Fruit fly (Drosophila melanogaster) whole organism, prepupa: ENCODE measurements around the gene Or71a.
A peak's percentile ranks its signal among the peaks of the same experiment; 100 is the strongest.

Experiments
- Blimp-1 ChIP-seq: fragments of 200-800 bp; sonication (Bioruptor generic); optimal IDR thresholded peaks from 3 replicates; lab custom pipeline; 2017; ENCODE audit warnings: missing biosample characterization, missing genetic modification characterization, mild to moderate bottlenecking, moderate library complexity, missing genetic modification reagents
- CG10631 ChIP-seq: fragments of 200-800 bp; sonication (Bioruptor generic); optimal IDR thresholded peaks from 2 replicates; lab custom pipeline; 2016; ENCODE audit warnings: missing biosample characterization, missing genetic modification characterization
- CG10669 ChIP-seq: fragments of 200-800 bp; sonication (Bioruptor generic); optimal IDR thresholded peaks from 3 replicates; lab custom pipeline; 2018; ENCODE audit warnings: missing biosample characterization, mild to moderate bottlenecking, missing genetic modification characterization, moderate library complexity
- CG11762 ChIP-seq: fragments of 200-800 bp; sonication (Bioruptor generic); optimal IDR thresholded peaks from 3 replicates; lab custom pipeline; 2016; ENCODE audit warnings: missing biosample characterization, missing genetic modification characterization; ENCODE audit not compliant: insufficient read depth
- CG11902 ChIP-seq: fragments of 200-800 bp; sonication (Bioruptor generic); optimal IDR thresholded peaks from 3 replicates; lab custom pipeline; 2016; ENCODE audit warnings: missing biosample characterization, missing genetic modification characterization
- CG1621 ChIP-seq: fragments of 200-800 bp; sonication (Bioruptor generic); optimal IDR thresholded peaks from 3 replicates; lab custom pipeline; 2018; ENCODE audit warnings: missing biosample characterization, mild to moderate bottlenecking, missing genetic modification characterization
- CG3032 ChIP-seq: fragments of 200-800 bp; optimal IDR thresholded peaks from 2 replicates; lab custom pipeline; 2019; ENCODE audit warnings: missing biosample characterization, mild to moderate bottlenecking, missing genetic modification characterization, moderate library complexity
- CG31627 ChIP-seq: fragments of 200-800 bp; sonication (Bioruptor generic); optimal IDR thresholded peaks from 3 replicates; lab custom pipeline; 2016; ENCODE audit warnings: missing biosample characterization, missing genetic modification characterization
- CG32006 ChIP-seq: fragments of 200-800 bp; sonication (Bioruptor generic); optimal IDR thresholded peaks from 3 replicates; lab custom pipeline; 2017; ENCODE audit warnings: missing biosample characterization, mild to moderate bottlenecking, missing genetic modification characterization
- CG3919 ChIP-seq: fragments of 200-800 bp; sonication (Bioruptor generic); optimal IDR thresholded peaks from 3 replicates; lab custom pipeline; 2016; ENCODE audit warnings: missing biosample characterization, missing genetic modification characterization
- CG6163 ChIP-seq: fragments of 200-800 bp; sonication (Bioruptor generic); IDR thresholded peaks from 3 replicates; pipeline ENCODE4 v1.3.6; 2022; ENCODE audit warnings: missing biosample characterization, missing genetic modification characterization
- CG6276 ChIP-seq: fragments of 200-800 bp; sonication (Bioruptor generic); optimal IDR thresholded peaks from 2 replicates; lab custom pipeline; 2017; ENCODE audit warnings: missing biosample characterization, mild to moderate bottlenecking, missing genetic modification characterization
- CG6808 ChIP-seq: fragments of 200-800 bp; sonication (Bioruptor generic); optimal IDR thresholded peaks from 3 replicates; lab custom pipeline; 2017; ENCODE audit warnings: missing biosample characterization, missing genetic modification characterization, mild to moderate bottlenecking, moderate library complexity, missing genetic modification reagents
- CG7368 ChIP-seq: fragments of 200-800 bp; sonication (Bioruptor generic); optimal IDR thresholded peaks from 3 replicates; lab custom pipeline; 2016; ENCODE audit warnings: missing biosample characterization, missing genetic modification characterization
- CG8119 ChIP-seq: fragments of 200-800 bp; sonication (Bioruptor generic); IDR thresholded peaks from 3 replicates; pipeline ENCODE4 v1.3.6; 2022; ENCODE audit warnings: missing biosample characterization, missing genetic modification characterization
- CG8319 ChIP-seq: fragments of 200-800 bp; sonication (Bioruptor generic); optimal IDR thresholded peaks from 3 replicates; lab custom pipeline; 2016; ENCODE audit warnings: missing biosample characterization, missing genetic modification characterization
- CG8632 ChIP-seq: fragments of 200-800 bp; sonication (Bioruptor generic); optimal IDR thresholded peaks from 3 replicates; lab custom pipeline; 2016; ENCODE audit warnings: missing biosample characterization, missing genetic modification characterization
- Eip75B ChIP-seq: fragments of 200-800 bp; sonication (Bioruptor generic); optimal IDR thresholded peaks from 3 replicates; lab custom pipeline; 2016; ENCODE audit warnings: missing biosample characterization, missing genetic modification characterization
- Eip78C ChIP-seq: fragments of 200-800 bp; sonication (Bioruptor generic); peaks from one replicate; lab custom pipeline; 2016; ENCODE audit warnings: missing biosample characterization, missing genetic modification characterization
- Eip93F ChIP-seq: fragments of 200-800 bp; sonication (Bioruptor generic); optimal IDR thresholded peaks from 2 replicates; lab custom pipeline; 2016; ENCODE audit warnings: missing biosample characterization, mild to moderate bottlenecking, missing genetic modification characterization
- Ets96B ChIP-seq: fragments of 200-800 bp; optimal IDR thresholded peaks from 2 replicates; lab custom pipeline; 2019; ENCODE audit warnings: missing biosample characterization, mild to moderate bottlenecking, missing genetic modification characterization, moderate library complexity
- Gug ChIP-seq: fragments of 200-800 bp; sonication (Bioruptor generic); IDR thresholded peaks from 2 replicates; pipeline ENCODE4 v1.3.6; 2022; ENCODE audit warnings: missing biosample characterization, missing genetic modification characterization
- Lpt ChIP-seq: fragments of 200-800 bp; sonication (Bioruptor generic); optimal IDR thresholded peaks from 3 replicates; lab custom pipeline; 2016; ENCODE audit warnings: missing biosample characterization, missing genetic modification characterization
- OdsH ChIP-seq: fragments of 200-800 bp; sonication (Bioruptor generic); optimal IDR thresholded peaks from 3 replicates; lab custom pipeline; 2016; ENCODE audit warnings: missing biosample characterization, missing genetic modification characterization
- Sox102F ChIP-seq: fragments of 200-800 bp; sonication (Bioruptor generic); optimal IDR thresholded peaks from 2 replicates; lab custom pipeline; 2016; ENCODE audit warnings: missing biosample characterization, mild to moderate bottlenecking, missing genetic modification characterization
- Sox14 ChIP-seq: fragments of 200-800 bp; sonication (Bioruptor generic); optimal IDR thresholded peaks from 3 replicates; lab custom pipeline; 2016; ENCODE audit warnings: missing biosample characterization, missing genetic modification characterization
- Sox15 ChIP-seq: fragments of 200-800 bp; sonication (Bioruptor generic); optimal IDR thresholded peaks from 3 replicates; lab custom pipeline; 2016; ENCODE audit warnings: missing biosample characterization, missing genetic modification characterization
- achi ChIP-seq: fragments of 200-800 bp; sonication (Bioruptor generic); optimal IDR thresholded peaks from 3 replicates; lab custom pipeline; 2016; ENCODE audit warnings: missing biosample characterization, missing genetic modification characterization
- acj6 ChIP-seq: fragments of 200-800 bp; sonication (Bioruptor generic); optimal IDR thresholded peaks from 3 replicates; lab custom pipeline; 2016; ENCODE audit warnings: missing biosample characterization, missing genetic modification characterization
- cyc ChIP-seq: fragments of 200-800 bp; sonication (Bioruptor generic); optimal IDR thresholded peaks from 3 replicates; lab custom pipeline; 2016; ENCODE audit warnings: missing biosample characterization, missing genetic modification characterization
- dsx ChIP-seq: fragments of 200-800 bp; optimal IDR thresholded peaks from 3 replicates; lab custom pipeline; 2019; ENCODE audit warnings: missing biosample characterization, mild to moderate bottlenecking, missing genetic modification characterization, moderate library complexity; ENCODE audit not compliant: poor library complexity, severe bottlenecking
- esn ChIP-seq: fragments of 200-800 bp; sonication (Bioruptor generic); optimal IDR thresholded peaks from 2 replicates; lab custom pipeline; 2016; ENCODE audit warnings: missing biosample characterization, mild to moderate bottlenecking, missing genetic modification characterization, moderate library complexity
- fd59A ChIP-seq: fragments of 200-800 bp; sonication (Bioruptor generic); optimal IDR thresholded peaks from 2 replicates; lab custom pipeline; 2017; ENCODE audit warnings: missing biosample characterization, mild to moderate bottlenecking, missing genetic modification characterization, missing genetic modification reagents
- fd85E ChIP-seq: fragments of 200-800 bp; sonication (Bioruptor generic); optimal IDR thresholded peaks from 3 replicates; lab custom pipeline; 2016; ENCODE audit warnings: missing biosample characterization, missing genetic modification characterization
- fkh ChIP-seq: fragments of 200-800 bp; sonication (Bioruptor generic); optimal IDR thresholded peaks from 3 replicates; lab custom pipeline; 2017; ENCODE audit warnings: missing biosample characterization, mild to moderate bottlenecking, missing genetic modification characterization, moderate library complexity
- lz ChIP-seq: fragments of 200-800 bp; sonication (Bioruptor generic); optimal IDR thresholded peaks from 3 replicates; lab custom pipeline; 2016; ENCODE audit warnings: missing biosample characterization, missing genetic modification characterization
- pdm3 ChIP-seq: fragments of 200-800 bp; sonication (Bioruptor generic); optimal IDR thresholded peaks from 3 replicates; lab custom pipeline; 2016; ENCODE audit warnings: missing biosample characterization, missing genetic modification characterization
- ss ChIP-seq, 2 experiments: fragments of 200-800 bp; sonication (Bioruptor generic); optimal IDR thresholded peaks; 2 replicates in 1 of 2; 3 replicates in 1 of 2; lab custom pipeline; 2017 to 2018; ENCODE audit warnings: mild to moderate bottlenecking in 2 of 2, missing biosample characterization in 2 of 2, missing genetic modification characterization in 2 of 2, moderate library complexity in 1 of 2
- svp ChIP-seq: fragments of 200-800 bp; sonication (Bioruptor generic); peaks from one replicate; lab custom pipeline; 2016; ENCODE audit warnings: missing biosample characterization, missing genetic modification characterization
- vri ChIP-seq: fragments of 200-800 bp; sonication (Bioruptor generic); optimal IDR thresholded peaks from 3 replicates; lab custom pipeline; 2016; ENCODE audit warnings: missing biosample characterization, mild to moderate bottlenecking, missing genetic modification characterization

Or71a gene

DNA sequence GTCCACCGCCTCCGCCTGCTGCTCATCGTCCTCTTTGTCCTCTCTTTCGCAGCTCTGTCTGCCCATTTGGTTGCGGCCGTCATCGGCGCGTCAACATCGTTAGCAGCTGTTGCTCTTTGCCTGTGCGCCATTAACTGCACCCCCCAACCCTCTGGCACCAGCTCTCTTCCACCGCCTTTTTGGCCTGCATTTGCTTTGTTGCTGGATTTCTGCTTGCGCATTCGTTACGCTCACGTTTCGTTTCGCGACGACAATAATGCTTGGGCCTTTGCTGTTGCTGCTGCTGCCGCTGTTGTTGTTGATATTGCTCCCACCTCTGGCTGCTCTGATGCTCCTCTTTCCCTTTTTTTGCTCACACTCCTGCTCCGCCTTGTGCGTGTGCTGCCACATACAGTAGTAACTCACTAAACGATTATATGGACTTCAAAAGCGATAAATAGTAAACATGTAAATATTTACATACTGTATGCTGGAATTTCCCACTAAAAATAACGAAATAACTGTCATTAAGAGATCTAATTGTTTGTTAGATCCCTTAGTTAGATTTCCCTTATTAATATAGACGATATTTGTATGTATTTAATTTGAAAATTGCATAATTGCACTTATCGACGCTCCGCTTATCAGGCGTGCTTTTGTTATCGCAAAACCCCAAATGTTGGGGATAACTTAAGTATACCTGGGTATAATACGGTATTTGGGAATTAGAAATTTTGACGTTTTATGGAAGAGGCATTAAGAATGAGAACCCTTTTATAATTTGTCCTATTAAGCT, 23.6 kb upstream of the Or71a start (continued):
- TF ChIP-seq Blimp-1 (GFP tag; lab: Kevin White, UChicago) (peak; percentile 46), CG10631 (GFP tag; lab: Kevin White, UChicago) (peak; percentile 13), CG11902 (GFP tag; lab: Kevin White, UChicago) (peak; percentile 3), vri (GFP tag; lab: Kevin White, UChicago) (peak; percentile 69), OdsH (GFP tag; lab: Kevin White, UChicago) (no peak), CG6163 (GFP tag; lab: Robert Waterston, UW) (peak; percentile 53; the same call in 2 of the 3 replicates), fd85E (GFP tag; lab: Kevin White, UChicago) (no peak), Eip75B (peak; percentile 21), dsx (GFP tag; lab: Kevin White, UChicago) (peak; percentile 63), Sox15 (peak; percentile 1), Eip93F (GFP tag; lab: Kevin White, UChicago) (no peak), CG8119 (GFP tag; lab: Robert Waterston, UW) (no peak), Gug (no peak), cyc (GFP tag; lab: Kevin White, UChicago) (peak; percentile 60)

DNA sequence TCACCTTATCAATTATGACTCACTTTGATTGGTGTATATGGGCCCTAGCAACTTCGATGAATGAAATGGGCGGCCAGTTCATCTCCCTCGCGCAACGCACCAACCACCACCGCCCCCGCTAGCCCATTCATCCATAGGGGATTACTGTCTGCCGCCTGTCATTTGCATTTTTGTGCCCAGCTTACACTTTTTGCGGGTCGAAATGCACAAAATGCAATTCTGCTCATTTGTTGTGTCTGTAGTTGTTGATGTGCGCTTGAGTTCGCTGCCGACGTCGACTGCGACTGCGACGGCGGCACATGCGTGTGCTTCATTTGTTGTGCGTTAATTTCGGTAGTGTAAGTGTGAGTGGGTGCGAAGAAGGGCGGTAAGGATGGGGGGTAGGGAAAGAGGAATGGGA, 22.7 kb upstream of the Or71a start:
- no peak for TF ChIP-seq esn (GFP tag; lab: Kevin White, UChicago)
- TF ChIP-seq Eip78C (GFP tag; lab: Kevin White, UChicago), result peak; percentile 33
- no peak for TF ChIP-seq CG7368 (GFP tag; lab: Kevin White, UChicago)
- TF ChIP-seq CG3919 (GFP tag; lab: Kevin White, UChicago), result no peak
- no peak for TF ChIP-seq CG3032 (tag; lab: Kevin White, UChicago)
- no peak for TF ChIP-seq CG10669
- no peak for TF ChIP-seq Sox15
- TF ChIP-seq, all 60 proteins: peak for 1

DNA sequence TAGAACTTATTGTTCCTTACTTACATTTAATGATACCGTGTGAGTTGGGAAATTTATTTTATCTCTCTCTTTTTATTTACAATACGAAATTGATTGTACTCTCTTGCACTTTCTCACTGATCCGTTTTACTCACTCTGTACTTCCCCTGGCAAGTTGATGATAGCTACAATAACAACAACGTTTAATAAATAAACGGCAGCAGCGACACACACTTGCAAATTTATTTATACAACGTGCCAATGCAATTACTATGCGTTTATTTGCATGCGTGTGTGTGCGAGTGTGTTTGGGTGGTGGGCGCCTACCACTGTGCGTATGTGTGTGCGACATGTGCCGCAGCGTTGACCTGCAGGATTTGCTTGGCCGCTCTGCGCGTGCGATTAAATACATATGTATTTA, 21.3 kb upstream of the Or71a start:
- TF ChIP-seq Eip78C (GFP tag; lab: Kevin White, UChicago), result peak; percentile 38
- TF ChIP-seq Lpt (GFP tag; lab: Kevin White, UChicago), result no peak
- TF ChIP-seq lz (GFP tag; lab: Kevin White, UChicago), result no peak
- TF ChIP-seq cyc (GFP tag; lab: Kevin White, UChicago), result no peak
- TF ChIP-seq CG8119 (GFP tag; lab: Robert Waterston, UW), result no peak
- peak; percentile 23 for TF ChIP-seq CG32006 (GFP tag; lab: Kevin White, UChicago)
- peak; percentile 88 for TF ChIP-seq svp (GFP tag; lab: Kevin White, UChicago)

DNA sequence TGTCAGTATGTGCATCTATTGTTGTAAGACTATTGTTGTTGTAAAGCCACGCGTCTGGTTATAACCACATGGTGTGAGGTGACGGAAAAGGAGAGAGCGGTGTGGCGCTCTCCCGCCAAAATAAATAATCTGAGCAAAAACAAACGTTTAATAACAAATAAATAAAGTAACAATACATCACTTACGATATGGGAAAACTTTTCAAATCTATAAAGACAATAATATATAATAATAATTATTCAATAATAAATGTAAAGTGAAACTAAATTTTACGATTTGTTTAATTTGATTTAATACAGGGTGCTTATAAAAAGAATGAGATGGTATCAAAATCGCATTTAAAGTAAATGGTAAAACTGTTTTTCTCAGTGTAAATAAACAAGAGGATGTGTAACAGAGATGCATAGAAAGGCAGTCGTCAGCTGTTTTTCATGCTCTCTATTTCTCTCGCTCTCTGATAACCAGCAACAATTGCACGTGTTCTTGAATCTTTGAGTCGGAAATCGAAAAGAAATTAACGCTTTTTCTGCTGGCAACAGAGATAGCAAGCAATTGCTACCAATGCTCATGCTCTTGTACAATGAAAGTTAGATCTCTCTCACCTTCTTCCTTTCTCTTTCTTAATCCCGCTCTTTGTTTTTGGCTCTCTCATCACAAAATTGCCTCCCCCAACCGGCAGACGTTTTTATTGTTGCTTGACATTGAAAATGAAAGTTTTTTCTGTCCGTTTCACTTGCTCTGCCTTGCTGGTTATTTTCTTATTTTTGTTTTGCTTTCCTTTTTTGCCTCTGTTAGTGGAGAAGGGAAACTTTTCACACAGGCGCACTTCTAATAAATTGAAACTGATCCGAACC, 20.6 kb upstream of the Or71a start:
- TF ChIP-seq CG32006 (GFP tag; lab: Kevin White, UChicago) (peak; percentile 86), CG11902 (GFP tag; lab: Kevin White, UChicago) (no peak), Sox102F (peak; percentile 3), ss (GFP tag; optimal IDR thresholded peaks at IDR 0.05; lab: Kevin White, UChicago) (peak; percentile 23 to 51), acj6 (GFP tag; lab: Kevin White, UChicago) (peak; percentile 63), esn (GFP tag; lab: Kevin White, UChicago) (peak; percentile 64), Ets96B (peak; percentile 74), Lpt (GFP tag; lab: Kevin White, UChicago) (peak; percentile 90), CG10669 (peak; percentile 79), achi (GFP tag; lab: Kevin White, UChicago) (peak; percentile 73), pdm3 (peak; percentile 18), CG8632 (GFP tag; lab: Kevin White, UChicago) (peak; percentile 76), Sox14 (GFP tag; lab: Kevin White, UChicago) (peak; percentile 16), fd59A (GFP tag; lab: Kevin White, UChicago) (no peak), CG1621 (peak; percentile 36), CG6808 (peak; percentile 72), CG8319 (GFP tag; lab: Kevin White, UChicago) (peak; percentile 62), cyc (GFP tag; lab: Kevin White, UChicago) (peak; percentile 56), Eip93F (GFP tag; lab: Kevin White, UChicago) (no peak), CG6276 (peak; percentile 91), lz (GFP tag; lab: Kevin White, UChicago) (peak; percentile 52), CG11762 (GFP tag; lab: Kevin White, UChicago) (peak; percentile 74), Eip75B (peak; percentile 81), CG6163 (GFP tag; lab: Robert Waterston, UW) (no peak; the same call in 1 of the 3 replicates), fkh (peak; percentile 95), CG31627 (GFP tag; lab: Kevin White, UChicago) (no peak)
